Worm (Caenorhabditis elegans): ENCODE measurements around the gene F42A9.3.
A peak's percentile ranks its signal among the peaks of the same experiment; 100 is the strongest.

The F42A9.3 gene

DNA sequence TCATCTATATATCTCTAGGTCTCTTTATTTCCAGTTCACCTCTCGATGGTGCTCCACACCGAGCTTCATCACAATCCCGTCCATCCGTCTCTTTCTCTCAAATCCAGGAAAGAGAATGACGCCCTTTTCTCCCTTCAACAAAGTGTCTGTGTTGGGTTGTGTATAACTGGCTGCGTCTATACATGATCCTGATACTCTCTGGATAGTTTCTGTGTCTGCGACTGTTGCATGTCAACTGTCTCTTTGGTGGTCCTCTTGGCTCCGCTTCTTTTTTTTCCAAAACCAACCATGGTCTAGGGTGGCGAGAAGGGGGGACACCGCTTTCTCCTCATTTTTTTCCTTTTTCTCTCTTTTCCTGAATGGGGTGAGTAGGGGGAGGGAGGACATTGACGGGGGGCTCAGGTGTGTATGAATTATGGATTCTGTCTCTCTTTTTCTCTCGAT lies 12.6 kb downstream of the F42A9.3 start:
- TF ChIP-seq grh-1 (GFP tag; IDR thresholded peaks at IDR 0.05) (no peak), ceh-88 (GFP tag; IDR thresholded peaks at IDR 0.05) (peak; percentile 30; the same call in 1 of the 2 replicates), fkh-10 (GFP tag; optimal IDR thresholded peaks at IDR 0.05) (peak; percentile 71), alr-1 (tag; optimal IDR thresholded peaks at IDR 0.05; ENCODE audit: borderline replicate concordance) (no peak), zag-1 (tag; optimal IDR thresholded peaks at IDR 0.05) (no peak), dpl-1 (GFP tag; optimal IDR thresholded peaks at IDR 0.05) (peak in 1 of 3 experiments; percentile 4), fos-1 (tag; optimal IDR thresholded peaks at IDR 0.05) (peak; percentile 38), lin-14 (GFP tag; optimal IDR thresholded peaks at IDR 0.05) (peak; percentile 91), efl-1 (optimal IDR thresholded peaks at IDR 0.05) (peak; percentile 48 to 60), efl-1 (GFP tag; optimal IDR thresholded peaks at IDR 0.05 in 1 of 2) (peak; percentile 2 to 55), C16A3.4 (tag; optimal IDR thresholded peaks at IDR 0.05) (peak; percentile 41), jun-1 (tag; optimal IDR thresholded peaks at IDR 0.05) (no peak), nhr-20 (tag; optimal IDR thresholded peaks at IDR 0.05) (peak; percentile 61), mdl-1 (tag; optimal IDR thresholded peaks at IDR 0.05) (peak in 1 of 2 experiments; percentile 44), ztf-11 (tag; optimal IDR thresholded peaks at IDR 0.05) (no peak), pax-3 (tag; optimal IDR thresholded peaks at IDR 0.05) (no peak), nhr-47 (tag; optimal IDR thresholded peaks at IDR 0.05) (peak; percentile 53), lin-35 (GFP tag; optimal IDR thresholded peaks at IDR 0.05) (peak in 1 of 2 experiments; percentile 7), nhr-76 (tag; optimal IDR thresholded peaks at IDR 0.05) (no peak), hlh-17 (GFP tag; optimal IDR thresholded peaks at IDR 0.05; ENCODE audit: borderline replicate concordance) (no peak), blmp-1 (tag; optimal IDR thresholded peaks at IDR 0.05) (peak; percentile 0), nhr-19 (GFP tag; conservative IDR thresholded peaks at IDR 0.05) (peak; percentile 53), vab-15 (tag; optimal IDR thresholded peaks at IDR 0.05) (no peak), ceh-82 (tag; optimal IDR thresholded peaks at IDR 0.05) (peak; percentile 42 to 60 (median 51)), snu-23 (GFP tag; optimal IDR thresholded peaks at IDR 0.05) (peak; percentile 75), ceh-63 (GFP tag; optimal IDR thresholded peaks at IDR 0.05) (no peak), lin-15B (tag; optimal IDR thresholded peaks at IDR 0.05) (no peak), rnt-1 (tag; optimal IDR thresholded peaks at IDR 0.05) (peak; percentile 39), ceh-8 (GFP tag; optimal IDR thresholded peaks at IDR 0.05) (no peak), nhr-11 (tag; optimal IDR thresholded peaks at IDR 0.05) (no peak), irx-1 (tag; optimal IDR thresholded peaks at IDR 0.05) (peak; percentile 50), swsn-7 (tag; optimal IDR thresholded peaks at IDR 0.05) (peak; percentile 67), lsy-2 (tag; optimal IDR thresholded peaks at IDR 0.05) (peak; percentile 16 to 58), nhr-77 (tag; optimal IDR thresholded peaks at IDR 0.05) (peak; percentile 56), efl-3 (GFP tag; optimal IDR thresholded peaks at IDR 0.05) (no peak), zip-4 (GFP tag; optimal IDR thresholded peaks at IDR 0.05) (no peak), snpc-4 (tag; optimal IDR thresholded peaks at IDR 0.05) (peak; percentile 15), fkh-8 (tag; optimal IDR thresholded peaks at IDR 0.05) (peak; percentile 63), F16B12.6 (tag; optimal IDR thresholded peaks at IDR 0.05) (no peak), mep-1 (tag; optimal IDR thresholded peaks at IDR 0.05) (peak; percentile 45), unc-86 (tag; optimal IDR thresholded peaks at IDR 0.05) (peak; percentile 77), nhr-71 (tag; optimal IDR thresholded peaks at IDR 0.05) (peak; percentile 74), isw-1 (GFP tag; IDR thresholded peaks at IDR 0.05) (peak; percentile 40), xbp-1 (tag; optimal IDR thresholded peaks at IDR 0.05) (peak; percentile 39), ces-1 (GFP tag; optimal IDR thresholded peaks at IDR 0.05) (no peak), dsc-1 (tag; optimal IDR thresholded peaks at IDR 0.05) (peak; percentile 57), egl-27 (tag; optimal IDR thresholded peaks at IDR 0.05) (peak in 1 of 2 experiments; percentile 8), nhr-85 (tag) (no peak), nhr-84 (tag; optimal IDR thresholded peaks at IDR 0.05) (no peak), nhr-12 (tag; optimal IDR thresholded peaks at IDR 0.05) (no peak), tbx-2 (tag; optimal IDR thresholded peaks at IDR 0.05) (peak; percentile 74), skn-1 (tag; optimal IDR thresholded peaks at IDR 0.05) (no peak), mef-2 (tag; optimal IDR thresholded peaks at IDR 0.05) (peak; percentile 38)
